Fruit fly (Drosophila melanogaster) whole organism, embryonic: Measurements from ENCODE around the gene scaf6.

Source experiments
- CG11085 ChIP-seq: fragments of 200-800 bp; sonication (Bioruptor generic); IDR thresholded peaks from 2 replicates; pipeline ENCODE4 v1.3.6; 2022; ENCODE audit warnings: missing biosample characterization, missing genetic modification characterization
- CG11093 ChIP-seq: fragments of 200-800 bp; sonication (Bioruptor generic); IDR thresholded peaks from 3 replicates; pipeline ENCODE4 v1.3.6; 2022; ENCODE audit warnings: missing biosample characterization, missing genetic modification characterization
- CG11504 ChIP-seq: fragments of 200-800 bp; sonication (Bioruptor generic); optimal IDR thresholded peaks from 3 replicates; lab custom pipeline; 2019; ENCODE audit warnings: missing biosample characterization, mild to moderate bottlenecking, missing genetic modification characterization, moderate library complexity
- CG12219 ChIP-seq: fragments of 200-800 bp; sonication (Bioruptor generic); optimal IDR thresholded peaks from 3 replicates; lab custom pipeline; 2018; ENCODE audit warnings: missing biosample characterization, mild to moderate bottlenecking, missing genetic modification characterization
- CG14050 ChIP-seq: fragments of 200-800 bp; sonication (Bioruptor generic); IDR thresholded peaks from 3 replicates; pipeline ENCODE4 v1.3.6; 2022; ENCODE audit warnings: missing biosample characterization, missing genetic modification characterization
- CG14710 ChIP-seq: fragments of 200-800 bp; sonication (Bioruptor generic); optimal IDR thresholded peaks from 3 replicates; lab custom pipeline; 2019; ENCODE audit warnings: missing biosample characterization, mild to moderate bottlenecking, missing genetic modification characterization, moderate library complexity
- CG15011 ChIP-seq: fragments of 200-800 bp; sonication (Bioruptor generic); optimal IDR thresholded peaks from 3 replicates; lab custom pipeline; 2018; ENCODE audit warnings: missing biosample characterization, mild to moderate bottlenecking, missing genetic modification characterization
- CG15073 ChIP-seq: fragments of 200-800 bp; sonication (Bioruptor generic); optimal IDR thresholded peaks from 2 replicates; lab custom pipeline; 2016; ENCODE audit warnings: missing biosample characterization, missing genetic modification characterization
- CG16813 ChIP-seq: fragments of 200-800 bp; sonication (Bioruptor generic); IDR thresholded peaks from 3 replicates; pipeline ENCODE4 v1.3.6; 2022; ENCODE audit warnings: missing biosample characterization, missing genetic modification characterization; ENCODE audit not compliant: partially characterized antibody
- CG17186 ChIP-seq: fragments of 200-800 bp; sonication (Bioruptor generic); optimal IDR thresholded peaks from 3 replicates; lab custom pipeline; 2017; ENCODE audit warnings: missing biosample characterization, missing genetic modification reagents, missing genetic modification characterization
- CG17359 ChIP-seq: fragments of 200-800 bp; sonication (Bioruptor generic); optimal IDR thresholded peaks from 3 replicates; lab custom pipeline; 2018; ENCODE audit warnings: missing biosample characterization, mild to moderate bottlenecking, missing genetic modification characterization, moderate library complexity
- CG2120 ChIP-seq: fragments of 200-800 bp; sonication (Bioruptor generic); optimal IDR thresholded peaks from 3 replicates; lab custom pipeline; 2016; ENCODE audit warnings: missing biosample characterization, missing genetic modification characterization
- CG30431 ChIP-seq: fragments of 200-800 bp; sonication (Bioruptor generic); optimal IDR thresholded peaks from 2 replicates; lab custom pipeline; 2017; ENCODE audit warnings: missing biosample characterization, missing genetic modification characterization
- CG3407 ChIP-seq: fragments of 200-800 bp; sonication (Bioruptor generic); optimal IDR thresholded peaks from 2 replicates; lab custom pipeline; 2018; ENCODE audit warnings: missing biosample characterization, mild to moderate bottlenecking, missing genetic modification characterization
- CG6254 ChIP-seq: fragments of 200-800 bp; sonication (Bioruptor generic); optimal IDR thresholded peaks from 3 replicates; lab custom pipeline; 2017; ENCODE audit warnings: mild to moderate bottlenecking, missing biosample characterization, missing genetic modification reagents, missing genetic modification characterization
- CG6765 ChIP-seq: fragments of 200-800 bp; sonication (Bioruptor generic); optimal IDR thresholded peaks from 3 replicates; lab custom pipeline; 2017; ENCODE audit warnings: missing biosample characterization, mild to moderate bottlenecking, missing genetic modification characterization
- CG8281 ChIP-seq: fragments of 200-800 bp; sonication (Bioruptor generic); optimal IDR thresholded peaks from 2 replicates; lab custom pipeline; 2018; ENCODE audit warnings: missing biosample characterization, mild to moderate bottlenecking, missing genetic modification characterization, moderate library complexity
- CG8388 ChIP-seq: fragments of 200-800 bp; sonication (Bioruptor generic); optimal IDR thresholded peaks from 2 replicates; lab custom pipeline; 2019; ENCODE audit warnings: missing biosample characterization, mild to moderate bottlenecking, missing genetic modification characterization, moderate library complexity
- D19B ChIP-seq: fragments of 200-800 bp; sonication (Bioruptor generic); optimal IDR thresholded peaks from 2 replicates; lab custom pipeline; 2017; ENCODE audit warnings: missing biosample characterization, mild to moderate bottlenecking, missing genetic modification characterization
- Dll ChIP-seq: fragments of 200-800 bp; sonication (Bioruptor generic); IDR thresholded peaks from 4 replicates; pipeline ENCODE4 v1.3.6; 2022; ENCODE audit warnings: missing biosample characterization, missing genetic modification characterization; ENCODE audit not compliant: partially characterized antibody
- Drgx ChIP-seq: fragments of 200-800 bp; sonication (Bioruptor generic); IDR thresholded peaks from 2 replicates; pipeline ENCODE4 v1.3.6; 2022; ENCODE audit warnings: missing biosample characterization, missing genetic modification characterization
- Fer3 ChIP-seq: fragments of 200-800 bp; sonication (Bioruptor generic); optimal IDR thresholded peaks from 2 replicates; lab custom pipeline; 2018; ENCODE audit warnings: missing biosample characterization, mild to moderate bottlenecking, missing genetic modification characterization, moderate library complexity
- Hand ChIP-seq: fragments of 200-800 bp; sonication (Bioruptor generic); optimal IDR thresholded peaks from 2 replicates; lab custom pipeline; 2017; ENCODE audit warnings: mild to moderate bottlenecking, missing biosample characterization, missing genetic modification reagents, missing genetic modification characterization
- Hsf ChIP-seq: fragments of 200-800 bp; sonication (Bioruptor generic); optimal IDR thresholded peaks from 3 replicates; lab custom pipeline; 2016; ENCODE audit warnings: missing biosample characterization, missing genetic modification characterization
- MBD-R2 ChIP-seq: fragments of 200-800 bp; sonication (Bioruptor generic); IDR thresholded peaks from 2 replicates; pipeline ENCODE4 v1.3.6; 2022; ENCODE audit warnings: missing biosample characterization, missing genetic modification characterization
- NC2α ChIP-seq: fragments of 200-800 bp; sonication (Bioruptor generic); optimal IDR thresholded peaks from 2 replicates; lab custom pipeline; 2016; ENCODE audit warnings: missing biosample characterization, missing genetic modification characterization
- NFAT ChIP-seq: fragments of 200-800 bp; sonication (Bioruptor generic); IDR thresholded peaks from 2 replicates; pipeline ENCODE4 v1.3.6; 2022; ENCODE audit warnings: missing biosample characterization, missing genetic modification characterization
- Nf-YB ChIP-seq: fragments of 200-800 bp; sonication (Bioruptor generic); optimal IDR thresholded peaks from 3 replicates; lab custom pipeline; 2019; ENCODE audit warnings: missing biosample characterization, mild to moderate bottlenecking, missing genetic modification characterization, moderate library complexity
- Pdp1 ChIP-seq, 2 experiments: fragments of 200-800 bp; sonication (Bioruptor generic); optimal IDR thresholded peaks; 3 replicates each; lab custom pipeline; 2016; ENCODE audit warnings: missing biosample characterization in 2 of 2, missing genetic modification characterization in 2 of 2, mild to moderate bottlenecking in 1 of 2, moderate library complexity in 1 of 2
- Rx ChIP-seq: fragments of 200-800 bp; sonication (Bioruptor generic); IDR thresholded peaks from 2 replicates; pipeline ENCODE4 v1.3.6; 2022; ENCODE audit warnings: missing biosample characterization, missing genetic modification characterization
- YL-1 ChIP-seq: fragments of 200-800 bp; sonication (Bioruptor generic); optimal IDR thresholded peaks from 3 replicates; lab custom pipeline; 2017; ENCODE audit warnings: missing biosample characterization, mild to moderate bottlenecking, missing genetic modification characterization
- ara ChIP-seq: fragments of 200-800 bp; sonication (Bioruptor generic); IDR thresholded peaks from 2 replicates; pipeline ENCODE4 v1.3.6; 2022; ENCODE audit warnings: missing biosample characterization, missing genetic modification characterization
- bowl ChIP-seq: fragments of 200-800 bp; sonication (Bioruptor generic); IDR thresholded peaks from 2 replicates; pipeline ENCODE4 v1.3.6; 2022; ENCODE audit warnings: missing biosample characterization, missing genetic modification characterization
- chm ChIP-seq: fragments of 200-800 bp; sonication (Bioruptor generic); IDR thresholded peaks from 2 replicates; pipeline ENCODE4 v1.3.6; 2022; ENCODE audit warnings: missing biosample characterization, missing genetic modification characterization
- en ChIP-seq: fragments of 200-800 bp; sonication (Bioruptor generic); optimal IDR thresholded peaks from 2 replicates; lab custom pipeline; 2016; ENCODE audit warnings: missing biosample characterization, missing genetic modification characterization
- grn ChIP-seq: fragments of 200-800 bp; sonication (Bioruptor generic); optimal IDR thresholded peaks from 3 replicates; lab custom pipeline; 2017; ENCODE audit warnings: missing biosample characterization, missing genetic modification characterization
- her ChIP-seq: fragments of 200-800 bp; sonication (Bioruptor generic); optimal IDR thresholded peaks from 2 replicates; lab custom pipeline; 2016; ENCODE audit warnings: missing biosample characterization, missing genetic modification characterization
- ind ChIP-seq: fragments of 200-800 bp; sonication (Bioruptor generic); optimal IDR thresholded peaks from 3 replicates; lab custom pipeline; 2016; ENCODE audit warnings: missing biosample characterization, missing genetic modification characterization
- jigr1 ChIP-seq: fragments of 200-800 bp; sonication (Bioruptor generic); IDR thresholded peaks from 3 replicates; pipeline ENCODE4 v1.3.6; 2022; ENCODE audit warnings: missing biosample characterization, missing genetic modification characterization
- jing ChIP-seq: fragments of 200-800 bp; sonication (Bioruptor generic); optimal IDR thresholded peaks from 2 replicates; lab custom pipeline; 2018; ENCODE audit warnings: missing biosample characterization, mild to moderate bottlenecking, missing genetic modification characterization
- otp ChIP-seq: fragments of 200-800 bp; sonication (Bioruptor generic); IDR thresholded peaks from 3 replicates; pipeline ENCODE4, ENCODE4 v1.3.6; 2022; ENCODE audit warnings: missing biosample characterization, missing genetic modification characterization
- phol ChIP-seq: fragments of 200-800 bp; sonication (Bioruptor generic); optimal IDR thresholded peaks from 3 replicates; lab custom pipeline; 2018; ENCODE audit warnings: missing biosample characterization, mild to moderate bottlenecking, missing genetic modification characterization, moderate library complexity
- pros ChIP-seq: fragments of 200-800 bp; sonication (Bioruptor generic); optimal IDR thresholded peaks from 3 replicates; lab custom pipeline; 2019; ENCODE audit warnings: missing biosample characterization, mild to moderate bottlenecking, missing genetic modification characterization, moderate library complexity
- sim ChIP-seq: fragments of 200-800 bp; sonication (Bioruptor generic); IDR thresholded peaks from 2 replicates; pipeline ENCODE4 v1.3.6; 2022; ENCODE audit warnings: missing biosample characterization, missing genetic modification characterization
- slp2 ChIP-seq: fragments of 200-800 bp; sonication (Bioruptor generic); optimal IDR thresholded peaks from 2 replicates; lab custom pipeline; 2016; ENCODE audit warnings: missing biosample characterization, missing genetic modification characterization
- sug ChIP-seq: fragments of 200-800 bp; optimal IDR thresholded peaks from 2 replicates; lab custom pipeline; 2019; ENCODE audit warnings: missing biosample characterization, mild to moderate bottlenecking, missing genetic modification characterization, moderate library complexity
- trem ChIP-seq: fragments of 200-800 bp; optimal IDR thresholded peaks from 3 replicates; lab custom pipeline; 2019; ENCODE audit warnings: missing biosample characterization, mild to moderate bottlenecking, missing genetic modification characterization, moderate library complexity
- unc-4 ChIP-seq: fragments of 200-800 bp; sonication (Bioruptor generic); IDR thresholded peaks from 2 replicates; pipeline ENCODE4 v1.3.6; 2022; ENCODE audit warnings: missing biosample characterization, missing genetic modification characterization; ENCODE audit not compliant: partially characterized antibody
- wor ChIP-seq: fragments of 200-800 bp; sonication (Bioruptor generic); IDR thresholded peaks from 2 replicates; pipeline ENCODE4 v1.3.6; 2022; ENCODE audit warnings: missing biosample characterization, missing genetic modification characterization

Gene scaf6

dm6 chr3L:17051472-17051871 lies 9.1 kb upstream of the scaf6 start (continued):
- TF ChIP-seq trem (no peak), Rx (GFP tag; lab: Robert Waterston, UW) (no peak), ara (GFP tag; lab: Robert Waterston, UW) (no peak), CG11504 (tag; lab: Kevin White, UChicago) (no peak), sug (tag; lab: Kevin White, UChicago) (no peak), Drgx (GFP tag; lab: Robert Waterston, UW) (no peak), her (GFP tag; lab: Kevin White, UChicago) (no peak), wor (no peak), unc-4 (no peak), CG2120 (GFP tag; lab: Kevin White, UChicago) (no peak), ind (GFP tag; lab: Kevin White, UChicago) (no peak), Dll (GFP tag; lab: Robert Waterston, UW) (peak; percentile 48; the same call in 1 of the 4 replicates), en (no peak), pros (GFP tag; lab: Kevin White, UChicago) (no peak), bowl (no peak)

- TF ChIP-seq NC2α (GFP tag; lab: Kevin White, UChicago) (no peak), jing (no peak), jigr1 (GFP tag; lab: Robert Waterston, UW) (no peak), YL-1 (GFP tag; lab: Kevin White, UChicago) (peak; percentile 45), CG6765 (GFP tag; lab: Kevin White, UChicago) (no peak), slp2 (no peak), grn (GFP tag; lab: Kevin White, UChicago) (no peak), otp (no peak), CG11085 (GFP tag; lab: Robert Waterston, UW) (no peak), MBD-R2 (GFP tag; lab: Robert Waterston, UW) (peak; percentile 58; the same call in 1 of the 2 replicates), CG15073 (GFP tag; lab: Kevin White, UChicago) (no peak), CG8388 (GFP tag; lab: Kevin White, UChicago) (no peak), CG11093 (GFP tag; lab: Robert Waterston, UW) (no peak), Hsf (GFP tag; lab: Kevin White, UChicago) (no peak), Pdp1 (GFP tag; optimal IDR thresholded peaks at IDR 0.05; lab: Kevin White, UChicago) (peak in 1 of 2 experiments; percentile 40), phol (tag; lab: Kevin White, UChicago) (peak; percentile 11), CG12219 (GFP tag; lab: Kevin White, UChicago) (no peak), CG8281 (tag; lab: Kevin White, UChicago) (no peak), CG14050 (no peak), CG11504 (tag; lab: Kevin White, UChicago) (no peak), chm (GFP tag; lab: Robert Waterston, UW) (no peak), CG30431 (no peak), NFAT (no peak), D19B (no peak), CG16813 (GFP tag; lab: Robert Waterston, UW) (no peak), CG17359 (tag; lab: Kevin White, UChicago) (no peak), CG3407 (no peak), Nf-YB (GFP tag; lab: Kevin White, UChicago) (no peak), CG14710 (tag; lab: Kevin White, UChicago) (no peak), CG6254 (GFP tag; lab: Kevin White, UChicago) (no peak), Fer3 (tag; lab: Kevin White, UChicago) (no peak), Hand (GFP tag; lab: Kevin White, UChicago) (no peak), CG17186 (GFP tag; lab: Kevin White, UChicago) (peak; percentile 97), CG15011 (no peak), sim (GFP tag; lab: Robert Waterston, UW) (no peak)
Observed at dm6 chr3L:17050661-17051452, 8.5 kb upstream of the scaf6 start.
